Worm (Caenorhabditis elegans) whole organism, L2 larva: ENCODE data around the gene B0365.9.

Experiments used
- C34F6.9 ChIP-seq: fragments of 150-350 bp; optimal IDR thresholded peaks from 2 replicates; lab custom pipeline; 2014; ENCODE audit warnings: missing biosample characterization, missing genetic modification characterization
- F13H6.1 ChIP-seq: sonication (generic microtip); optimal IDR thresholded peaks from 2 replicates; lab custom pipeline; 2016; ENCODE audit warnings: missing genetic modification characterization, missing compliant biosample characterization
- ZK546.5 ChIP-seq: sonication (generic microtip); optimal IDR thresholded peaks from 2 replicates; lab custom pipeline; 2017; ENCODE audit warnings: missing biosample characterization, missing genetic modification characterization
- alr-1 ChIP-seq: fragments of 150-350 bp; optimal IDR thresholded peaks from 2 replicates; lab custom pipeline; 2014; ENCODE audit warnings: missing biosample characterization, missing genetic modification characterization
- aly-2 ChIP-seq: fragments of 150-350 bp; optimal IDR thresholded peaks from 2 replicates; lab custom pipeline; 2014; ENCODE audit warnings: missing biosample characterization, missing genetic modification characterization
- blmp-1 ChIP-seq: sonication (generic microtip); optimal IDR thresholded peaks from 2 replicates; lab custom pipeline; 2017; ENCODE audit warnings: missing genetic modification characterization, mild to moderate bottlenecking, missing compliant biosample characterization, antibody characterized with exemption, moderate library complexity; ENCODE audit not compliant: insufficient read depth
- ceh-16 ChIP-seq: fragments of 150-350 bp; optimal IDR thresholded peaks from 2 replicates; lab custom pipeline; 2014; ENCODE audit warnings: missing biosample characterization, missing genetic modification characterization
- ceh-82 ChIP-seq: fragments of 150-350 bp; optimal IDR thresholded peaks from 2 replicates; lab custom pipeline; 2014; ENCODE audit warnings: missing biosample characterization, missing genetic modification characterization
- crh-2 ChIP-seq: sonication (generic microtip); optimal IDR thresholded peaks from 2 replicates; lab custom pipeline; 2017; ENCODE audit warnings: missing biosample characterization, missing genetic modification characterization
- egl-27 ChIP-seq: sonication (generic microtip); optimal IDR thresholded peaks from 3 replicates; lab custom pipeline; 2017; ENCODE audit warnings: missing biosample characterization, missing genetic modification reagents, missing genetic modification characterization
- elt-3 ChIP-seq: sonication (generic microtip); optimal IDR thresholded peaks from 2 replicates; lab custom pipeline; 2017; ENCODE audit warnings: missing biosample characterization, missing genetic modification characterization
- fos-1 ChIP-seq: fragments of 150-350 bp; optimal IDR thresholded peaks from 2 replicates; lab custom pipeline; 2014; ENCODE audit warnings: missing biosample characterization, missing genetic modification characterization
- lin-11 ChIP-seq: fragments of 150-350 bp; sonication (generic microtip); optimal IDR thresholded peaks from 2 replicates; lab custom pipeline; 2014; ENCODE audit warnings: missing biosample characterization, missing genetic modification characterization, inconsistent platforms, mixed read lengths
- lin-13 ChIP-seq: fragments of 150-350 bp; optimal IDR thresholded peaks from 2 replicates; lab custom pipeline; 2014; ENCODE audit warnings: missing biosample characterization, missing genetic modification reagents, missing genetic modification characterization
- lin-39 ChIP-seq: fragments of 150-350 bp; optimal IDR thresholded peaks from 2 replicates; lab custom pipeline; 2014; ENCODE audit warnings: missing biosample characterization, missing genetic modification reagents, missing genetic modification characterization
- lsy-2 ChIP-seq, 2 experiments: fragments of 150-350 bp in 1 of 2; sonication (generic microtip) in 1 of 2; optimal IDR thresholded peaks; 2 replicates each; lab custom pipeline; 2014 to 2017; ENCODE audit warnings: missing biosample characterization in 2 of 2, missing genetic modification characterization in 2 of 2
- mab-5 ChIP-seq: fragments of 150-350 bp; optimal IDR thresholded peaks from 2 replicates; lab custom pipeline; 2014; ENCODE audit warnings: missing biosample characterization, missing genetic modification characterization
- mbf-1 ChIP-seq: sonication (generic microtip); optimal IDR thresholded peaks from 2 replicates; lab custom pipeline; 2017; ENCODE audit warnings: missing biosample characterization, missing genetic modification characterization
- mdl-1 ChIP-seq, 2 experiments: fragments of 150-350 bp in 1 of 2; sonication (generic microtip) in 1 of 2; optimal IDR thresholded peaks; 2 replicates each; lab custom pipeline; 2017; ENCODE audit warnings: missing biosample characterization in 2 of 2, missing genetic modification characterization in 2 of 2
- nhr-10 ChIP-seq: sonication (generic microtip); optimal IDR thresholded peaks from 2 replicates; lab custom pipeline; 2017; ENCODE audit warnings: missing biosample characterization, missing genetic modification characterization
- nhr-12 ChIP-seq: fragments of 150-350 bp; optimal IDR thresholded peaks from 2 replicates; lab custom pipeline; 2014; ENCODE audit warnings: missing biosample characterization, missing genetic modification characterization
- nhr-129 ChIP-seq: fragments of 150-350 bp; optimal IDR thresholded peaks from 2 replicates; lab custom pipeline; 2014; ENCODE audit warnings: missing biosample characterization, missing genetic modification characterization
- nhr-21 ChIP-seq: fragments of 150-350 bp; optimal IDR thresholded peaks from 2 replicates; lab custom pipeline; 2014; ENCODE audit warnings: missing biosample characterization, missing genetic modification characterization
- nhr-23 ChIP-seq: fragments of 150-350 bp; optimal IDR thresholded peaks from 2 replicates; lab custom pipeline; 2014; ENCODE audit warnings: missing biosample characterization, missing genetic modification reagents, missing genetic modification characterization
- nhr-237 ChIP-seq: fragments of 150-350 bp; optimal IDR thresholded peaks from 2 replicates; lab custom pipeline; 2014; ENCODE audit warnings: missing biosample characterization, missing genetic modification characterization
- nhr-6 ChIP-seq: fragments of 150-350 bp; optimal IDR thresholded peaks from 2 replicates; lab custom pipeline; 2014; ENCODE audit warnings: missing biosample characterization, missing genetic modification characterization
- nhr-77 ChIP-seq: fragments of 150-350 bp; optimal IDR thresholded peaks from 2 replicates; lab custom pipeline; 2014; ENCODE audit warnings: missing biosample characterization, missing genetic modification characterization
- peb-1 ChIP-seq: fragments of 150-350 bp; optimal IDR thresholded peaks from 2 replicates; lab custom pipeline; 2014; ENCODE audit warnings: missing biosample characterization, missing genetic modification characterization
- sem-4 ChIP-seq: fragments of 150-350 bp; optimal IDR thresholded peaks from 2 replicates; lab custom pipeline; 2014; ENCODE audit warnings: missing biosample characterization, missing genetic modification reagents, missing genetic modification characterization
- skn-1 ChIP-seq: sonication (generic microtip); optimal IDR thresholded peaks from 2 replicates; lab custom pipeline; 2017; ENCODE audit warnings: missing biosample characterization, missing genetic modification characterization
- sma-3 ChIP-seq: sonication (generic microtip); optimal IDR thresholded peaks from 2 replicates; lab custom pipeline; 2016; ENCODE audit warnings: missing genetic modification reagents, missing genetic modification characterization, missing compliant biosample characterization
- sma-9 ChIP-seq, 2 experiments: fragments of 150-350 bp in 1 of 2; sonication (generic microtip) in 1 of 2; optimal IDR thresholded peaks; 2 replicates each; lab custom pipeline; 2014 to 2016; ENCODE audit warnings: missing genetic modification characterization in 2 of 2, mild to moderate bottlenecking in 1 of 2, missing biosample characterization in 1 of 2, missing compliant biosample characterization in 1 of 2, missing genetic modification reagents in 1 of 2, moderate library complexity in 1 of 2
- unc-39 ChIP-seq: fragments of 150-350 bp; optimal IDR thresholded peaks from 2 replicates; lab custom pipeline; 2014; ENCODE audit warnings: missing biosample characterization, missing genetic modification characterization
- unc-55 ChIP-seq: fragments of 150-350 bp; sonication (generic microtip); optimal IDR thresholded peaks from 3 replicates; lab custom pipeline; 2014; ENCODE audit warnings: missing biosample characterization, missing genetic modification reagents, missing genetic modification characterization
- unc-62 ChIP-seq: fragments of 150-350 bp; optimal IDR thresholded peaks from 2 replicates; lab custom pipeline; 2014; ENCODE audit warnings: missing biosample characterization, missing genetic modification reagents, missing genetic modification characterization
- zag-1 ChIP-seq: fragments of 150-350 bp; optimal IDR thresholded peaks from 2 replicates; lab custom pipeline; 2014; ENCODE audit warnings: missing biosample characterization, missing genetic modification characterization

B0365.9 gene

DNA sequence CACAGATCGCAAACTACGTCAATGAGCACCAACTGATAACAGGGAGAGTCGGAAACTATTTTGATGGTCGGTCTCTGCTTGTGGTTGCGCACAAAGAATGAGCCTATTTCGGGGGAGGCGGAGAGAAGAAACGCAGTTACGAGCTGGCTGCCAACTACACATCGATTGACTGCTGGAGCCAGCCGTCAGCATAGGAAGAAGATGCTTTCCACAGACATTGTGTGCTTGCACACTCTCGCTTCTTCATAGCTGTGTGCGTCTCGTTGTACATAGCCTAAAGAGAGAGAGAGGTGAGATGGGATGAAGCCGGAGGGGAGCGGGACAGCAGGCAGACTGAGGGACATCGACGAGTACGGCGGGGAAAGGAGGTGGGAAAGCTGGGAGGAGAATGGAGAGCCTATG lies 2.9 kb downstream of the B0365.9 start:
- TF ChIP-seq egl-27 (tag; lab: Kevin White, UChicago) (no peak), ZK546.5 (tag; lab: Kevin White, UChicago) (no peak), sem-4 (tag; lab: Kevin White, UChicago) (peak; percentile 44), sma-9 (GFP tag; optimal IDR thresholded peaks at IDR 0.05; lab: Kevin White, UChicago) (peak; percentile 57), sma-9 (tag; optimal IDR thresholded peaks at IDR 0.05; lab: Kevin White, UChicago) (no peak), unc-55 (GFP tag; lab: Kevin White, UChicago) (peak; percentile 78), lsy-2 (tag; optimal IDR thresholded peaks at IDR 0.05; lab: Kevin White, UChicago) (peak in 1 of 2 experiments; percentile 44), fos-1 (tag; lab: Kevin White, UChicago) (peak; percentile 64), peb-1 (tag; lab: Kevin White, UChicago) (no peak), mab-5 (peak; percentile 17), crh-2 (peak; percentile 74), sma-3 (GFP tag; lab: Kevin White, UChicago) (no peak), unc-39 (tag; lab: Kevin White, UChicago) (peak; percentile 37), lin-11 (tag; lab: Kevin White, UChicago) (peak; percentile 73), ceh-82 (no peak), nhr-237 (tag; lab: Kevin White, UChicago) (no peak), elt-3 (tag; lab: Kevin White, UChicago) (no peak), ceh-16 (tag; lab: Kevin White, UChicago) (no peak), nhr-129 (tag; lab: Kevin White, UChicago) (peak; percentile 88), zag-1 (tag; lab: Kevin White, UChicago) (peak; percentile 81), nhr-21 (tag; lab: Kevin White, UChicago) (peak; percentile 16), F13H6.1 (peak; percentile 79), C34F6.9 (peak; percentile 74), nhr-77 (tag; lab: Kevin White, UChicago) (no peak), lin-13 (peak; percentile 12)

DNA sequence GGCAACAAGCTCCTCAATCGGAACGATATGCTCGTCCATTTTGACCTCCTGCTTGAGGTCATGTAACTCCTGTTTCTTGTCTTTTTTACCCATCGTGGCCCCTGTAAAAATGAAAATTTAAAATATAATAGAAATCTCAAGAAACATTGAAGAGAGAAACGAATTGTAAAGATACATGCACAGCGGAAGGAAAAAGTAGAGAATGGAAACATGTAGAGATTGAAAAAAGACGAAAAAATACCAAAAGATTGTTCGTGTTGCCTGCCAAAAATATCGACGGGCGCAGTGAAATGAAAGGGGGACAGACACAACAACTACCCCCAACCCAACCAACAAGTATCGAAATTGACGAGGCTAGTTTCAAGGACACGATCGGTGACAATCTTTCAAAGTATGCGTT lies 3.5 kb downstream of the B0365.9 start, which contains the start of gene eat-6:
eat-6 (minus strand) TSS at position 101 of the 400 bp plus-strand sequence.
- TF ChIP-seq nhr-77 (tag; lab: Kevin White, UChicago) = no peak
- no peak for TF ChIP-seq F13H6.1
- no peak for TF ChIP-seq mdl-1 (tag; optimal IDR thresholded peaks at IDR 0.05; lab: Kevin White, UChicago)
- TF ChIP-seq lin-11 (tag; lab: Kevin White, UChicago) = no peak
- TF ChIP-seq sma-3 (GFP tag; lab: Kevin White, UChicago) = no peak
- no peak for TF ChIP-seq zag-1 (tag; lab: Kevin White, UChicago)
- TF ChIP-seq fos-1 (tag; lab: Kevin White, UChicago) = no peak

DNA sequence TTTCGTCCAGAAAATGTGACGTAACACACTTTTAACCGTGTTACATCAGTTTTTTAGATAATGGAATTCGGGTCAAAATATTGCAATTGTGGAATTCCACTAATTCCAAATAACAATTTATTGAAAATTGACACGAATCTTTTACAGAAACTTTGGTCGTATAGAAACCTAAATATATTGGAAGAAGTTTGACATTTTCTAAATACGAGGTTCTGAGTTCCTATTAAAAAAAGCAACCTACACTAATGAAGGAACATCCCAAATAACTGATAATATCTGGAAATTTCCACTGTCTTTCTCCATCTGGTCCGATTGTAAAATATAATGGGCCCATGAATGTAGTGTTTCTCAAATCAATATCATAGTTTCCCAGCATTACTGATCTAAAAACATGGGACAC lies 12.1 kb downstream of the B0365.9 start:
- TF ChIP-seq lin-39 (tag; lab: Kevin White, UChicago) (no peak), blmp-1 (tag; lab: Kevin White, UChicago) (no peak), nhr-6 (no peak), crh-2 (no peak)

DNA sequence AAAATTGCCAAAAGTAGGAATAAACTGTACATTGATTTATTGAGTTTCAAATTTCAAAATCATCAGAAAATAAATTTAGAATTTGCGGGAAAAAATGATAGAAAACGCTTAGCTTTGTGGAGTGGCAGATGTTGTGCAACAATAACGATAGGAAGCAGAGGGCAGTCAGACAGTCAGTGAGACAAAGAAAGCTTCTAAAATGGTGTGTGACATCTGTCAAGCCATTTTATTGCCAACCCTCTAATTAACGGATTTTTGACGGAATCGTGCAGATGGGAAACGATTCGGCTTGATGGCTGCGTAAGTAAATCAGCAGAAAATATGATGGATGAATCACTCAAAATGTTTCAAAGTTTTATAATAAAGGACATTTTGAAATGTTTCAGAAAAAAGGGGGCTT lies 13.3 kb downstream of the B0365.9 start, which contains the start of gene max-1:
max-1 (minus strand) TSS at position 124 of the 400 bp plus-strand sequence.
- TF ChIP-seq nhr-23 (tag; lab: Kevin White, UChicago) (no peak), unc-62 (no peak), egl-27 (tag; lab: Kevin White, UChicago) (no peak), nhr-12 (tag; lab: Kevin White, UChicago) (no peak), elt-3 (tag; lab: Kevin White, UChicago) (no peak)

DNA sequence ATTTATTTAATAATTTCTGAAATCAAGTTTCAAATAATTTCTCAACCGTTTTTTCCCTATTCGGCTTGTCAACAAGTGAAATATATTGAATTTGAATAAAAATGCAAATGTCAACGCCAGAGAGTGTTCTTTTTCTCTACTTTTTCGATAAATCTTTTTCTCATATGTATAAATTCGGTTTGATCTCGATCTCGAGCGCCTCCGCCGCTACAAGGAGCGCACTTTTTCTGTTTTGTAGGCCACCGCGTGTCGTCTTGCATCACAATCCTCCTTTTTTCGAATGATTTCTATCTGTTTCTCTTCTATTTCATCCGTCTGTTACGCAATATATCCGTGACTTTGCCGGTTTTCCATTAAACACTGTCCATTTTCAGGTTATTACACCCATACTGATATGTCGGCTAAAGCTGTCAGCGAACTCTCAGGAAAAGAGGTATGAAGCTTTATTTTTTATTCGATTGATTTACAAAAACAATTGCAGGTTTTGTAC lies 17.2 kb downstream of the B0365.9 start, which contains the start of gene acly-2:
acly-2 (plus strand) TSS at position 375 of the 490 bp plus-strand sequence.
- TF ChIP-seq lin-39 (tag; lab: Kevin White, UChicago) (no peak), ceh-16 (tag; lab: Kevin White, UChicago) (no peak), alr-1 (tag; lab: Kevin White, UChicago) (no peak), nhr-129 (tag; lab: Kevin White, UChicago) (no peak), nhr-12 (tag; lab: Kevin White, UChicago) (no peak), mbf-1 (tag; lab: Kevin White, UChicago) (no peak), aly-2 (no peak), skn-1 (tag; lab: Kevin White, UChicago) (no peak), nhr-10 (tag; lab: Kevin White, UChicago) (no peak), nhr-21 (tag; lab: Kevin White, UChicago) (no peak)
